Worm (Caenorhabditis elegans) whole organism, L4 larva: ENCODE measurements around the gene Y43F8B.23.

Source experiments
- F44E2.7 ChIP-seq: fragments of 200-800 bp; sonication (Bioruptor generic); IDR thresholded peaks from 2 replicates; pipeline ENCODE4 v2.1.2; 2022; ENCODE audit warnings: missing genetic modification characterization, missing compliant biosample characterization
- aha-1 ChIP-seq: fragments of 150-350 bp; peaks from one replicate; lab custom pipeline; 2014; ENCODE audit warnings: missing biosample characterization, missing genetic modification characterization
- duxl-1 ChIP-seq: sonication (generic microtip); optimal IDR thresholded peaks from 2 replicates; lab custom pipeline; 2016; ENCODE audit warnings: mild to moderate bottlenecking, missing genetic modification characterization, moderate library complexity, missing compliant biosample characterization; ENCODE audit not compliant: poor library complexity
- madf-5 ChIP-seq, 2 experiments: fragments of 200-800 bp; sonication (Bioruptor generic); IDR thresholded peaks; 2 replicates each; pipeline ENCODE4 v1.3.6; 2022; ENCODE audit warnings: missing compliant biosample characterization in 2 of 2, missing genetic modification characterization in 2 of 2
- zip-11 ChIP-seq: fragments of 200-800 bp; sonication (Bioruptor generic); IDR thresholded peaks from 2 replicates; pipeline ENCODE4 v1.3.6; 2022; ENCODE audit warnings: missing genetic modification characterization, missing compliant biosample characterization

The Y43F8B.23 gene

ce11 chrV:19416475-19416874 lies 51.0 kb downstream of the Y43F8B.23 start, which contains the start of the genes C25F9.4 and C25F9.9 (continued):
- TF ChIP-seq zip-11 (GFP tag; lab: Robert Waterston, UW) = no peak
- TF ChIP-seq aha-1 (tag; lab: Kevin White, UChicago) = no peak
- no peak for TF ChIP-seq madf-5 (GFP tag; IDR thresholded peaks at IDR 0.05; lab: Robert Waterston, UW)
- no peak for TF ChIP-seq duxl-1 (tag; lab: Kevin White, UChicago)
- TF ChIP-seq F44E2.7 (GFP tag; lab: Robert Waterston, UW) = no peak
